Worm (Caenorhabditis elegans) whole organism, early embryonic: ENCODE measurements around the gene nep-23.

Experiments
- B0310.2 ChIP-seq: sonication (generic microtip); optimal IDR thresholded peaks from 2 replicates; lab custom pipeline; 2016; ENCODE audit warnings: mild to moderate bottlenecking, missing genetic modification characterization, missing compliant biosample characterization
- F13C5.2 ChIP-seq: sonication (generic microtip); optimal IDR thresholded peaks from 2 replicates; lab custom pipeline; 2017; ENCODE audit warnings: mild to moderate bottlenecking, missing genetic modification characterization, inconsistent platforms, missing compliant biosample characterization
- aly-1 ChIP-seq: sonication (generic microtip); optimal IDR thresholded peaks from 2 replicates; lab custom pipeline; 2016; ENCODE audit warnings: missing genetic modification characterization, missing compliant biosample characterization
- ama-1 ChIP-seq: fragments of 150-350 bp; optimal IDR thresholded peaks from 2 replicates; lab custom pipeline; 2014
- ceh-13 ChIP-seq: fragments of 200-800 bp; sonication (Bioruptor generic); optimal IDR thresholded peaks from 2 replicates; lab custom pipeline; 2018; ENCODE audit warnings: mild to moderate bottlenecking, missing genetic modification characterization, missing compliant biosample characterization
- ceh-36 ChIP-seq: sonication (generic microtip); optimal IDR thresholded peaks from 2 replicates; lab custom pipeline; 2016; ENCODE audit warnings: missing genetic modification characterization, inconsistent platforms, missing compliant biosample characterization
- ets-7 ChIP-seq: sonication (generic microtip); optimal IDR thresholded peaks from 2 replicates; lab custom pipeline; 2016; ENCODE audit warnings: missing genotype, missing genetic modification characterization, missing compliant biosample characterization
- flt-1 ChIP-seq: fragments of 200-800 bp; sonication (Bioruptor generic); IDR thresholded peaks from 2 replicates; pipeline ENCODE4 v1.3.6; 2022; ENCODE audit warnings: missing genetic modification characterization, missing compliant biosample characterization
- hmbx-1 ChIP-seq: sonication (generic microtip); optimal IDR thresholded peaks from 2 replicates; lab custom pipeline; 2016; ENCODE audit warnings: mild to moderate bottlenecking, missing genetic modification characterization, missing compliant biosample characterization
- hmg-4 ChIP-seq: fragments of 200-800 bp; sonication (Bioruptor generic); optimal IDR thresholded peaks from 2 replicates; lab custom pipeline; 2018; ENCODE audit warnings: mild to moderate bottlenecking, missing genetic modification characterization, missing compliant biosample characterization
- hnd-1 ChIP-seq: sonication (generic microtip); optimal IDR thresholded peaks from 2 replicates; lab custom pipeline; 2016; ENCODE audit warnings: missing genetic modification characterization, missing compliant biosample characterization
- pes-1 ChIP-seq: fragments of 200-800 bp; sonication (Bioruptor generic); IDR thresholded peaks from 2 replicates; pipeline ENCODE4 v1.3.6; 2022; ENCODE audit warnings: missing genetic modification reagents, missing genetic modification characterization, missing compliant biosample characterization
- scrt-1 ChIP-seq: fragments of 200-800 bp; sonication (Bioruptor generic); IDR thresholded peaks from 2 replicates; pipeline ENCODE4 v1.3.6; 2022; ENCODE audit warnings: missing genetic modification characterization, missing compliant biosample characterization
- sea-1 ChIP-seq: fragments of 200-800 bp; sonication (Bioruptor generic); conservative IDR thresholded peaks from 2 replicates; pipeline ENCODE4 v1.3.6; 2022; ENCODE audit warnings: missing genetic modification characterization, missing compliant biosample characterization
- tbx-11 ChIP-seq: fragments of 200-800 bp; sonication (Bioruptor generic); IDR thresholded peaks from 2 replicates; pipeline ENCODE4 v1.3.6; 2022; ENCODE audit warnings: missing genetic modification characterization, missing compliant biosample characterization
- tbx-37 ChIP-seq: fragments of 200-800 bp; sonication (Bioruptor generic); conservative IDR thresholded peaks from 2 replicates; pipeline ENCODE4 v1.3.6; 2022; ENCODE audit warnings: missing genetic modification reagents, missing genetic modification characterization, missing compliant biosample characterization
- tra-4 ChIP-seq: sonication (generic microtip); optimal IDR thresholded peaks from 2 replicates; lab custom pipeline; 2017; ENCODE audit warnings: missing genetic modification characterization, missing compliant biosample characterization

nep-23 gene

DNA sequence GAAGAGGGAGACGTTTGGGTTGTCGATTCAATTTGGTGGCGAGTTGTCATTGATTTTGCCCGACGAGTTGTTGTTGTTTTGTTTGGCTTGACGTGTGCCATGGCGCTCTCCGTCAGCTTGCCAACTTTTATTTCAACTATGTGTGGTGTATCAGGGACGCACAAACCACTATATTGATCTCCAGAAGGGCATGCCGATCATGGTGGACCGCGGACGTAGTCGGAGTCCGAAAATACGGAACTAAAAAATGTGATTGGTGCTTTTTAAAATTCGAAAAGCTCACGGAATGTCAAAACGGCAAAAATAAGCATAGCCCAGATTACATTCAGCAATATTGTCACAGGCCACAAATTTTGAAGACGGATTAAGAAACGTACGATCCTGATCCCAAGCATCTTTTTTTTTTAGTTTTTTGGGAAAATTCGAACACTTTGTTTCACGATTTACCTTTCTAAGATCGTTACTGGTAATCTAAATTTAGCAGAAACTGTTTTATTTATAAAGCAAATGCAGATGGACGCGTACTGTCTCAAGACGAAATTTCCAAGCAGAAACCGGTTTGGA is 847 bp upstream of the nep-23 start, which contains the start of the genes Y116A8C.470 and Y116A8C.463:
Y116A8C.470 (minus strand) TSS at position 101 of the 564 bp plus-strand sequence.
Y116A8C.463 (plus strand) TSS at position 514 of the 564 bp plus-strand sequence.
- no peak for TF ChIP-seq pes-1 (GFP tag; lab: Robert Waterston, UW)
- TF ChIP-seq scrt-1: no peak
- TF ChIP-seq tra-4: no peak
- TF ChIP-seq ceh-36: no peak
- TF ChIP-seq flt-1 (GFP tag; lab: Robert Waterston, UW): no peak
- TF ChIP-seq B0310.2 (tag; lab: Kevin White, UChicago): no peak
- no peak for TF ChIP-seq ama-1
- TF ChIP-seq ets-7 (tag; lab: Kevin White, UChicago): no peak
- TF ChIP-seq tbx-37: no peak
- TF ChIP-seq aly-1: no peak
- no peak for TF ChIP-seq hmbx-1 (tag; lab: Kevin White, UChicago)
- no peak for TF ChIP-seq hnd-1 (tag; lab: Kevin White, UChicago)
- TF ChIP-seq F13C5.2 (tag; lab: Kevin White, UChicago): no peak
- TF ChIP-seq tbx-11: no peak
- no peak for TF ChIP-seq hmg-4
- TF ChIP-seq ceh-13 (GFP tag; lab: Kevin White, UChicago): no peak
- no peak for TF ChIP-seq sea-1 (GFP tag; lab: Robert Waterston, UW)

DNA sequence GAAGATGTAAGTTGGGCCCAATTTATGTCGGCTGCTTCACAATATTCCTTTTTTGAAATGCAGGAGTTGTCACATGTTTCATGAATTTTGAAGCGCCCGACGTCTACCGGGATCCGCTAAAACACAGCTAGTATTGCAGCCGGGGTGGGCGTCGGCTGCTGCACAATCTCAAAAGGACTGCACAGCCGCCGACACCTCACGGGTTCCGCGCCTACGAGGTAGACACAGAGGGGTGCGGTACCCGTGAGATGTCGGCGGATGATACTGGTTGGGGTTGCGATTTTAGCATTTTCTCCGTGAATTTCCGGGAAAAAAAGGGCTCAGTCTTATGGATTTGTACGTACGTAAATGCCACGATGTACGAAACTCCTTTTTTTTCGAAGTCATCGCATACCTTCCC is 1.9 kb downstream of the nep-23 start:
- TF ChIP-seq tbx-11: no peak
- no peak for TF ChIP-seq sea-1 (GFP tag; lab: Robert Waterston, UW)
- no peak for TF ChIP-seq ceh-36
- TF ChIP-seq ama-1: no peak

DNA sequence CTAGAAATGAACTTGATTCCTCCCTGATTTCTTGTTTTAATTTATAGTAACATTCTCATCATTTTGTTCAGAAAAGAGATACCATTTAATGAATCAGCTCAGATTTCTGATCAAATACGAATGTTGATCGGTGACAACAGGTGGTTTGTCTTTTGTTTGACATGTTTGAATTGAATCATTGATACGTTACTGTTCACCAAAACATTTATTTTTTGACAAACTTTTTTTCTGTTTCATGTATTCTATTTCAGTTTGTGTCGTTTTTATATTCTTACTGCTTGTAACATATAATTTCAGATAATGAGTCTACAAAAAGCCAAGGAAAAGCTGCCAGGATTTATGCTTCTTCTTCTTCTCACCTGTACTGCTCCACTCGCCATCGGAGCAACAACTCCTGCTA is 4.0 kb downstream of the nep-23 start, which contains the start of gene nep-24:
nep-24 (plus strand) TSS at position 301 of the 400 bp plus-strand sequence.
- TF ChIP-seq ceh-36: no peak
- TF ChIP-seq hnd-1 (tag; lab: Kevin White, UChicago): no peak
- no peak for TF ChIP-seq tra-4
- no peak for TF ChIP-seq aly-1
- TF ChIP-seq pes-1 (GFP tag; lab: Robert Waterston, UW): no peak
- no peak for TF ChIP-seq flt-1 (GFP tag; lab: Robert Waterston, UW)
- no peak for TF ChIP-seq F13C5.2 (tag; lab: Kevin White, UChicago)
- TF ChIP-seq hmbx-1 (tag; lab: Kevin White, UChicago): no peak
- no peak for TF ChIP-seq sea-1 (GFP tag; lab: Robert Waterston, UW)
- no peak for TF ChIP-seq scrt-1
- no peak for TF ChIP-seq hmg-4
- no peak for TF ChIP-seq ets-7 (tag; lab: Kevin White, UChicago)
- no peak for TF ChIP-seq tbx-37
- TF ChIP-seq ama-1: no peak
- no peak for TF ChIP-seq B0310.2 (tag; lab: Kevin White, UChicago)
- TF ChIP-seq ceh-13 (GFP tag; lab: Kevin White, UChicago): no peak
- no peak for TF ChIP-seq tbx-11

DNA sequence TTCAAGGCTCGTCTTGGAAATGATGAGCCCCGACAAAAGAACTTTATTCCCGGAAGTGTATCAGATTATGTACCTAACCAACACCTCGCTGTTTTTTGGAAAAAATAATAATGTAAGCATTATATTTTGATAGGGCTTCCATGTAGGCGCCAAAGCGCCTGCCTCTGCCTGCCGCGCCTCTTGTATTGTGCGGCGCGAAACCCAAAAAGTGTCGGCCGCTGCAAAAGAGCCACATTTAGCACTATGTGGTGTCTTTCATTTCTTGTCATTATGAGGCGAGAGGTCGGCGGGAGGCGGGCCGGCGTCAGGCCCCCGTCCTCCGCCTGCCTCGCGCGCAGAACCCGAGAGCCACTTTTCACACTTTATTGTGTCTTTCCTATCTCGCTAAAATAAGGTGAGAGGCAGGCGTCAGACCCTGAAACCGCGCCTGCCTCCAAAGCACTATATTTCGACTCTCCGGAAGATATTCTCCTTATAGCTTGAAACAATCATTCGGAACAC is 5.3 kb downstream of the nep-23 start:
- TF ChIP-seq tbx-11 (0 out of 2 replicates have a peak, but pooled peaks have one; percentile 21), ama-1 (no peak), pes-1 (GFP tag; lab: Robert Waterston, UW) (0 out of 2 replicates have a peak, but pooled peaks have one; percentile 13), F13C5.2 (tag; lab: Kevin White, UChicago) (no peak)

DNA sequence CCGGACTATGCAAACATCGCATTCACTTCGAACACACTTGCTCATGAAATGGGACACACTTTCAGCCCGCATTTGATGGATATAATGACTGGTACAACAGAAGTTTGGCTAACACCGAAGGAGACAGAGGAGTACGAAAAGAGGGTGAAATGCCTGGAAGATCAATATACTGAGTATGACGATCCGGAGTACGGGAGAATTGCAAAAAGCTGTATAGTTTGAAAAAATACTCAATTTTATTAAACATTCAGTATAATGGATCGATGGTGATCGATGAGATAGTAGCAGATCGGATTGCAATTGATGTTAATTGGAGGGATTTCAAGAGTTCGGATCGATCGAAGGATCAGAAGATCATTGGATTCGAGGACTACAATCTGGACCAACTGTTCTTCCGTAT is 6.4 kb downstream of the nep-23 start:
- TF ChIP-seq tra-4: no peak
- TF ChIP-seq hmbx-1 (tag; lab: Kevin White, UChicago): no peak
- no peak for TF ChIP-seq hmg-4
- no peak for TF ChIP-seq sea-1 (GFP tag; lab: Robert Waterston, UW)
- no peak for TF ChIP-seq tbx-37
- no peak for TF ChIP-seq flt-1 (GFP tag; lab: Robert Waterston, UW)
- no peak for TF ChIP-seq ets-7 (tag; lab: Kevin White, UChicago)
- no peak for TF ChIP-seq ceh-13 (GFP tag; lab: Kevin White, UChicago)
- TF ChIP-seq hnd-1 (tag; lab: Kevin White, UChicago): no peak

DNA sequence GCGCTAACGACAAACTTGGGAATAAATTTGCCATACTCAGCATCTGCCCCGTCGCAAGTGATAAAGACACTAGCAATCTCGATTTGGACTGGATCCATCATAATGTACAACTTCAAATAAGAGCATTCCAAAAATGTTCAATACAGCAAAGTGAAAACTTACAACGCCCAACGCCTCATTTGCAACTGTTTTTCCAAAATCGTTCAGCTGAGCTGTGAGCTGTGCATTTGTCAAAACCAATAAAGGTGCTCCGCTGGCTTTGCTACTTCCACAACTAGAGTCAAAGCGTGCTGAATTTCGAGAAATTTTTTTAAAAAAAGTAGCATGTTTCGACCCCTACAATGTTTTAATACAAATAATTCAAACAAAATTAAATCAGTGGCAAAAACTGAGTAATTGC is 10.9 kb downstream of the nep-23 start, which contains the start of gene Y116A8C.49:
Y116A8C.49 (minus strand) TSS at position 101 of the 400 bp plus-strand sequence.
- TF ChIP-seq hmg-4: no peak
- TF ChIP-seq ceh-13 (GFP tag; lab: Kevin White, UChicago): no peak
- no peak for TF ChIP-seq B0310.2 (tag; lab: Kevin White, UChicago)
- no peak for TF ChIP-seq tbx-37
- no peak for TF ChIP-seq tra-4
- no peak for TF ChIP-seq hmbx-1 (tag; lab: Kevin White, UChicago)

DNA sequence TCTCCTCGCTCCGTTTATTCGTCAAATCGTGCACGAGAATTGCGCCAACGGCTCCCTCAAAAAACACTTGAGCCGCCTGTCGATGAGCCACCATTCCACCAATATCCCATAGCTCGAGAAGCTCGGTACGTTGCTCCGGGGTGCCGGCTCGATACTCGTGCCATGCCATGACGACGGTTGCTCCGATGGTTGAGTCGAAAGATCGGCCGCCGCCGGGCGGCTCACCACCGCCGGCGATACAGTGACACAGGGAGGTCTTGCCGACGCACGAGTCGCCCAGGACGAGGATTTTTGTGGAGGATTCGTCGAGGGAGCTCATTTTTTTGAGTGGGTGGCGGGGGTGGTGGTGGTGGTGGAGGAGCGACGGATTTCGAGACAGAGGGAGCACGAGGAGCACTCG is 15.9 kb downstream of the nep-23 start:
- TF ChIP-seq tbx-37 (no peak), aly-1 (no peak), ceh-13 (GFP tag; lab: Kevin White, UChicago) (no peak), flt-1 (GFP tag; lab: Robert Waterston, UW) (no peak), hmbx-1 (tag; lab: Kevin White, UChicago) (no peak), ama-1 (no peak), sea-1 (GFP tag; lab: Robert Waterston, UW) (no peak), ceh-36 (no peak), scrt-1 (no peak), F13C5.2 (tag; lab: Kevin White, UChicago) (no peak), B0310.2 (tag; lab: Kevin White, UChicago) (no peak), ets-7 (tag; lab: Kevin White, UChicago) (no peak), hnd-1 (tag; lab: Kevin White, UChicago) (no peak), tbx-11 (no peak), tra-4 (no peak)

DNA sequence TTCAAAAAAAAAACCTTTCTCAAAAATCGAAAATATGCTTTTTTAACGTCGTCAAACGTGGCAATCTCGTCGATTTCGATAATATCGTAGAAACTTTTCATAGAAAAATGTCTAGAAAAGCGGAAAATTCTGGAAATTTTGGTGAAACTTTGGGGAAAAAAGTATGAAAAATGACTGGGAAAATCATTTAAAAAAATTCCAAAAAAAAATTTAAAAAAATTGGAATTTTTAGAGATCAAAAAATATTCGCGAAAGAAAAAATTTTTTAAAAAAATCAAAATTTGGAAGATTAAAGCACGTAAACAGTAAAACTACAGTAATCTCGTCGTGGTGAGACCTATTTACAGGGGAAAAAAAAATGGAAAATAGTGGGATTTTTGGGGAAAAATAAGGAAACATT is 18.9 kb downstream of the nep-23 start, which contains the start of gene Y116A8C.10:
Y116A8C.10 (minus strand) TSS at position 101 of the 400 bp plus-strand sequence.
- no peak for TF ChIP-seq ama-1
